Worm (Caenorhabditis elegans): ENCODE data around the gene F13H8.6.
A peak's percentile ranks its signal among the peaks of the same experiment; 100 is the strongest.

- no peak for TF ChIP-seq unc-39 (tag; optimal IDR thresholded peaks at IDR 0.05)
- no peak for TF ChIP-seq nhr-77 (tag; optimal IDR thresholded peaks at IDR 0.05)
- no peak for TF ChIP-seq tag-97 (GFP tag; IDR thresholded peaks at IDR 0.05)
- no peak for TF ChIP-seq pha-4 (GFP tag; IDR thresholded peaks at IDR 0.05)
- no peak for TF ChIP-seq pha-4 (tag; optimal IDR thresholded peaks at IDR 0.05)
- no peak for TF ChIP-seq set-16 (GFP tag; IDR thresholded peaks at IDR 0.05)
- no peak for TF ChIP-seq daf-16 (GFP tag; optimal IDR thresholded peaks at IDR 0.05)
- peak; percentile 60 for TF ChIP-seq daf-16 (tag; optimal IDR thresholded peaks at IDR 0.05)
Observed at ce11 chrII:6235432-6236092, 51.2 kb downstream of the F13H8.6 start, which contains the start of gene T24H7.9.
